Worm (Caenorhabditis elegans) whole organism, L3 larva: ENCODE data around the gene ZC239.20.

ENCODE experiments used
- fkh-10 ChIP-seq: sonication (generic microtip); optimal IDR thresholded peaks from 2 replicates; lab custom pipeline; 2017; ENCODE audit warnings: missing biosample characterization, missing genetic modification reagents, missing genetic modification characterization
- hmg-11 ChIP-seq: sonication (generic microtip); optimal IDR thresholded peaks from 2 replicates; lab custom pipeline; 2016; ENCODE audit warnings: missing genetic modification characterization, missing compliant biosample characterization
- mdl-1 ChIP-seq: fragments of 150-350 bp; optimal IDR thresholded peaks from 2 replicates; lab custom pipeline; 2014; ENCODE audit warnings: missing biosample characterization, missing genetic modification characterization

DNA sequence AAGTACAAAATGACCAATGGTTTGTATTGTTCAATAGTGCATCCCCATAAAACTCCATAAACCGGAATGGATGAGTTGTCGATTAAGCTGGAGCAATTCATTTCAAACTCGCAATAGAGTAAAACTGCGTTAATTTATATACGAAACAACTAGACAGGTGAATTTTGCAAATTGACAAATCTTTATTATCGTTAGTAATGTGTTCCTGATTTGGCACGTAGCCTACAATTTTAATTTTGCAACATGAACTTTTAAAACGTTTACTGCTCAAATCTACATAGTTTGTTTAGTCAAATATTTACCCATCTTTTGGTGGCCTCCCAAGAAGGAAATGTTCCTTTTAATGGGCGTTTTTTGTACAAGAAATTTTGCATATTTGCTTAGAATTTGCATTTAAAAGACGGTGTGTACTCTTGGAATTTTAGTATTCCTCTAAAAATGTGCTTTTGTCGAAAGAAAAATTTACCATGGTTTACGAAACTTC is 30.8 kb upstream of the ZC239.20 start, which contains the start of the genes srz-67 and C17F4.11:
- no peak for TF ChIP-seq hmg-11 (tag; lab: Kevin White, UChicago)
- no peak for TF ChIP-seq fkh-10 (GFP tag; lab: Kevin White, UChicago)
- no peak for TF ChIP-seq mdl-1
